Fruit fly (Drosophila melanogaster): ENCODE measurements around the gene CG34244.

The CG34244 gene

dm6 chr3L:14253455-14253854, 17.7 kb upstream of the CG34244 start (continued):
- TF ChIP-seq Smox (GFP tag; optimal IDR thresholded peaks at IDR 0.05) (peak; percentile 72), cyc (GFP tag; optimal IDR thresholded peaks at IDR 0.05) (peak; percentile 79), CG10669 (GFP tag; optimal IDR thresholded peaks at IDR 0.05) (peak; percentile 64), CG11762 (GFP tag; optimal IDR thresholded peaks at IDR 0.05; ENCODE audit: insufficient read depth) (peak; percentile 57), CG3032 (tag; optimal IDR thresholded peaks at IDR 0.05) (peak; percentile 58), Hr4 (GFP tag; optimal IDR thresholded peaks at IDR 0.05) (peak; percentile 62), svp (GFP tag) (peak; percentile 88), CG15336 (GFP tag; IDR thresholded peaks at IDR 0.05) (no peak; the same call in 1 of the 2 replicates), Blimp-1 (GFP tag; optimal IDR thresholded peaks at IDR 0.05) (peak; percentile 17), CG11902 (GFP tag; optimal IDR thresholded peaks at IDR 0.05) (no peak), Gug (GFP tag; IDR thresholded peaks at IDR 0.05) (peak; percentile 52), esn (GFP tag; optimal IDR thresholded peaks at IDR 0.05) (peak; percentile 81), fd85E (GFP tag; optimal IDR thresholded peaks at IDR 0.05) (no peak), Eip78C (GFP tag) (peak; percentile 90), CG8319 (GFP tag; optimal IDR thresholded peaks at IDR 0.05) (peak; percentile 45), acj6 (GFP tag; optimal IDR thresholded peaks at IDR 0.05) (peak; percentile 59), Sox102F (GFP tag; optimal IDR thresholded peaks at IDR 0.05) (peak; percentile 68), CG8119 (GFP tag; IDR thresholded peaks at IDR 0.05) (peak; percentile 84), Met (GFP tag; optimal IDR thresholded peaks at IDR 0.05) (peak; percentile 77), CG6792 (GFP tag; optimal IDR thresholded peaks at IDR 0.05) (peak; percentile 55), Ets21C (GFP tag; optimal IDR thresholded peaks at IDR 0.05) (peak; percentile 42), salr (GFP tag; optimal IDR thresholded peaks at IDR 0.05) (peak in 1 of 2 experiments; percentile 57), lz (GFP tag; optimal IDR thresholded peaks at IDR 0.05) (peak; percentile 64), Eip93F (GFP tag; optimal IDR thresholded peaks at IDR 0.05) (no peak), fkh (GFP tag; optimal IDR thresholded peaks at IDR 0.05) (no peak), Sox14 (GFP tag; optimal IDR thresholded peaks at IDR 0.05) (peak; percentile 71)

- TF ChIP-seq CG15336 (GFP tag; IDR thresholded peaks at IDR 0.05), result peak; percentile 47; the same call in 1 of the 2 replicates
- peak; percentile 51 for TF ChIP-seq CG6808 (GFP tag; optimal IDR thresholded peaks at IDR 0.05)
- TF ChIP-seq Lpt (GFP tag; optimal IDR thresholded peaks at IDR 0.05), result peak; percentile 10
- TF ChIP-seq CG32006 (GFP tag; optimal IDR thresholded peaks at IDR 0.05), result peak; percentile 60
- no peak for TF ChIP-seq CG8319 (GFP tag; optimal IDR thresholded peaks at IDR 0.05)
- TF ChIP-seq Smox (GFP tag; optimal IDR thresholded peaks at IDR 0.05), result peak; percentile 53
- TF ChIP-seq topi (GFP tag; optimal IDR thresholded peaks at IDR 0.05), result peak; percentile 51
- TF ChIP-seq Sox15 (GFP tag; optimal IDR thresholded peaks at IDR 0.05), result no peak
- peak; percentile 39 for TF ChIP-seq pdm3 (GFP tag; optimal IDR thresholded peaks at IDR 0.05)
- TF ChIP-seq fd85E (GFP tag; optimal IDR thresholded peaks at IDR 0.05), result no peak
- peak; percentile 36 for TF ChIP-seq CG9139 (GFP tag; optimal IDR thresholded peaks at IDR 0.05)
- TF ChIP-seq vri (GFP tag; optimal IDR thresholded peaks at IDR 0.05), result peak; percentile 10
- TF ChIP-seq fd59A (GFP tag; optimal IDR thresholded peaks at IDR 0.05), result no peak
- TF ChIP-seq CG7368 (GFP tag; optimal IDR thresholded peaks at IDR 0.05), result no peak
- no peak for TF ChIP-seq Gug (GFP tag; IDR thresholded peaks at IDR 0.05)
- no peak for TF ChIP-seq net (GFP tag; optimal IDR thresholded peaks at IDR 0.05)
- TF ChIP-seq CG31627 (GFP tag; optimal IDR thresholded peaks at IDR 0.05), result peak; percentile 17
- TF ChIP-seq lz (GFP tag; optimal IDR thresholded peaks at IDR 0.05), result peak; percentile 18
- TF ChIP-seq eg (GFP tag; IDR thresholded peaks at IDR 0.05), result 0 out of 3 replicates have a peak, but pooled peaks have one; percentile 14
- TF ChIP-seq Ets96B (tag; optimal IDR thresholded peaks at IDR 0.05), result peak; percentile 57
- no peak for TF ChIP-seq CG11902 (GFP tag; optimal IDR thresholded peaks at IDR 0.05)
- TF ChIP-seq dsx (GFP tag; optimal IDR thresholded peaks at IDR 0.05; ENCODE audit: poor library complexity, severe bottlenecking), result peak; percentile 26
- TF ChIP-seq CG6854 (GFP tag; optimal IDR thresholded peaks at IDR 0.05), result no peak
- peak; percentile 41 for TF ChIP-seq Sox102F (GFP tag; optimal IDR thresholded peaks at IDR 0.05)
- no peak for TF ChIP-seq dac (GFP tag; optimal IDR thresholded peaks at IDR 0.05)
- TF ChIP-seq Eip75B (GFP tag; optimal IDR thresholded peaks at IDR 0.05), result peak; percentile 40
- TF ChIP-seq cyc (GFP tag; optimal IDR thresholded peaks at IDR 0.05), result peak; percentile 31
- TF ChIP-seq CG8119 (GFP tag; IDR thresholded peaks at IDR 0.05), result peak; percentile 66; the same call in 2 of the 3 replicates
- TF ChIP-seq CG3919 (GFP tag; optimal IDR thresholded peaks at IDR 0.05), result peak; percentile 69
- TF ChIP-seq Blimp-1 (GFP tag; optimal IDR thresholded peaks at IDR 0.05), result peak; percentile 56
- TF ChIP-seq Eip93F (GFP tag; optimal IDR thresholded peaks at IDR 0.05), result no peak
- TF ChIP-seq ss (GFP tag; optimal IDR thresholded peaks at IDR 0.05), result peak; percentile 22 to 28
- TF ChIP-seq achi (GFP tag; optimal IDR thresholded peaks at IDR 0.05), result peak; percentile 47
- peak; percentile 45 for TF ChIP-seq OdsH (GFP tag; optimal IDR thresholded peaks at IDR 0.05)
- peak; percentile 50 for TF ChIP-seq CG10669 (GFP tag; optimal IDR thresholded peaks at IDR 0.05)
- peak; percentile 90 for TF ChIP-seq Eip78C (GFP tag)
Observed at dm6 chr3L:14241065-14241464, 5.3 kb upstream of the CG34244 start.

All from whole organism, prepupa.